Worm (Caenorhabditis elegans) whole organism, mixed stage, embryonic: Measurements from ENCODE around the gene rpl-22.

Source experiments
- M03D4.4 ChIP-seq: sonication (generic microtip); optimal IDR thresholded peaks from 2 replicates; lab custom pipeline; 2017; ENCODE audit warnings: mild to moderate bottlenecking, missing genetic modification characterization, missing compliant biosample characterization
- bed-3 ChIP-seq: fragments of 200-800 bp; sonication (Bioruptor generic); optimal IDR thresholded peaks from 3 replicates; lab custom pipeline; 2018; ENCODE audit warnings: mild to moderate bottlenecking, missing genetic modification characterization, moderate library complexity, missing compliant biosample characterization
- blmp-1 ChIP-seq: fragments of 150-350 bp; optimal IDR thresholded peaks from 2 replicates; lab custom pipeline; 2014; ENCODE audit warnings: missing biosample characterization, missing genetic modification characterization
- ceh-39 ChIP-seq: fragments of 150-350 bp; optimal IDR thresholded peaks from 2 replicates; lab custom pipeline; 2014; ENCODE audit warnings: missing biosample characterization, missing genetic modification characterization
- ceh-43 ChIP-seq: fragments of 200-800 bp; sonication (Bioruptor generic); optimal IDR thresholded peaks from 2 replicates; lab custom pipeline; 2018; ENCODE audit warnings: mild to moderate bottlenecking, missing genetic modification characterization, moderate library complexity, missing compliant biosample characterization
- ceh-83 ChIP-seq: fragments of 200-800 bp; sonication (Bioruptor generic); optimal IDR thresholded peaks from 2 replicates; lab custom pipeline; 2018; ENCODE audit warnings: mild to moderate bottlenecking, missing genetic modification characterization, missing compliant biosample characterization
- ces-1 ChIP-seq: fragments of 150-350 bp; optimal IDR thresholded peaks from 2 replicates; lab custom pipeline; 2014; ENCODE audit warnings: missing biosample characterization, missing genetic modification reagents, missing genetic modification characterization
- cnd-1 ChIP-seq: fragments of 200-800 bp; sonication (Bioruptor generic); optimal IDR thresholded peaks from 2 replicates; lab custom pipeline; 2018; ENCODE audit warnings: mild to moderate bottlenecking, missing genetic modification characterization, missing compliant biosample characterization
- drap-1 ChIP-seq: fragments of 200-800 bp; sonication (Bioruptor generic); optimal IDR thresholded peaks from 3 replicates; lab custom pipeline; 2018; ENCODE audit warnings: mild to moderate bottlenecking, missing genetic modification characterization, missing compliant biosample characterization
- elt-1 ChIP-seq: sonication (generic microtip); optimal IDR thresholded peaks from 2 replicates; lab custom pipeline; 2017; ENCODE audit warnings: missing genetic modification characterization, mild to moderate bottlenecking, missing compliant biosample characterization, antibody characterized with exemption, moderate library complexity, borderline replicate concordance; ENCODE audit not compliant: insufficient read depth
- elt-3 ChIP-seq: fragments of 150-350 bp; optimal IDR thresholded peaks from 2 replicates; lab custom pipeline; 2014; ENCODE audit warnings: missing biosample characterization, missing genetic modification characterization
- flh-1 ChIP-seq: fragments of 200-800 bp; sonication (Bioruptor generic); optimal IDR thresholded peaks from 2 replicates; lab custom pipeline; 2018; ENCODE audit warnings: mild to moderate bottlenecking, missing genetic modification characterization, moderate library complexity, missing compliant biosample characterization
- ham-2 ChIP-seq: fragments of 200-800 bp; sonication (Bioruptor generic); optimal IDR thresholded peaks from 2 replicates; lab custom pipeline; 2018; ENCODE audit warnings: mild to moderate bottlenecking, missing genetic modification characterization, missing compliant biosample characterization
- hlh-1 ChIP-seq: fragments of 150-350 bp; optimal IDR thresholded peaks from 2 replicates; lab custom pipeline; 2014; ENCODE audit warnings: missing biosample characterization, missing genetic modification reagents, missing genetic modification characterization
- lin-13 ChIP-seq: fragments of 150-350 bp; optimal IDR thresholded peaks from 2 replicates; lab custom pipeline; 2014; ENCODE audit warnings: missing biosample characterization, missing genetic modification characterization
- lin-32 ChIP-seq: fragments of 200-800 bp; sonication (Bioruptor generic); optimal IDR thresholded peaks from 2 replicates; lab custom pipeline; 2018; ENCODE audit warnings: mild to moderate bottlenecking, missing genetic modification characterization, missing compliant biosample characterization
- lsy-2 ChIP-seq: fragments of 150-350 bp; optimal IDR thresholded peaks from 2 replicates; lab custom pipeline; 2014; ENCODE audit warnings: missing biosample characterization, missing genetic modification characterization
- mab-5 ChIP-seq: fragments of 150-350 bp; optimal IDR thresholded peaks from 2 replicates; lab custom pipeline; 2014; ENCODE audit warnings: missing biosample characterization, missing genetic modification characterization
- mep-1 ChIP-seq: fragments of 150-350 bp; optimal IDR thresholded peaks from 2 replicates; lab custom pipeline; 2017; ENCODE audit warnings: missing biosample characterization, missing genetic modification reagents, missing genetic modification characterization, inconsistent platforms
- mls-2 ChIP-seq: sonication (generic microtip); optimal IDR thresholded peaks from 2 replicates; lab custom pipeline; 2016; ENCODE audit warnings: mild to moderate bottlenecking, missing genetic modification characterization, moderate library complexity, missing compliant biosample characterization
- nhr-12 ChIP-seq: fragments of 150-350 bp; optimal IDR thresholded peaks from 2 replicates; lab custom pipeline; 2014; ENCODE audit warnings: missing biosample characterization, missing genetic modification characterization
- nhr-2 ChIP-seq: fragments of 150-350 bp; optimal IDR thresholded peaks from 2 replicates; lab custom pipeline; 2014; ENCODE audit warnings: missing biosample characterization, missing genetic modification characterization
- nhr-237 ChIP-seq: fragments of 150-350 bp; optimal IDR thresholded peaks from 2 replicates; lab custom pipeline; 2014; ENCODE audit warnings: missing biosample characterization, missing genetic modification characterization
- nhr-28 ChIP-seq: fragments of 150-350 bp; optimal IDR thresholded peaks from 2 replicates; lab custom pipeline; 2014; ENCODE audit warnings: missing biosample characterization, missing genetic modification characterization
- nhr-76 ChIP-seq: sonication (generic microtip); optimal IDR thresholded peaks from 2 replicates; lab custom pipeline; 2017; ENCODE audit warnings: missing biosample characterization, missing genetic modification characterization
- pha-4 ChIP-seq: fragments of 150-350 bp; optimal IDR thresholded peaks from 2 replicates; lab custom pipeline; 2018; ENCODE audit warnings: missing biosample characterization, missing genetic modification reagents, missing genetic modification characterization
- sem-2 ChIP-seq: fragments of 200-800 bp; sonication (Bioruptor generic); optimal IDR thresholded peaks from 2 replicates; lab custom pipeline; 2018; ENCODE audit warnings: mild to moderate bottlenecking, missing genetic modification characterization, missing compliant biosample characterization
- snpc-4 ChIP-seq: fragments of 150-350 bp; optimal IDR thresholded peaks from 2 replicates; lab custom pipeline; 2014; ENCODE audit warnings: missing biosample characterization, missing genetic modification characterization
- sptf-1 ChIP-seq: sonication (generic microtip); optimal IDR thresholded peaks from 2 replicates; lab custom pipeline; 2017; ENCODE audit warnings: mild to moderate bottlenecking, missing genetic modification characterization, moderate library complexity, missing compliant biosample characterization
- tbx-8 ChIP-seq: fragments of 200-800 bp; sonication (Bioruptor generic); optimal IDR thresholded peaks from 2 replicates; lab custom pipeline; 2018; ENCODE audit warnings: mild to moderate bottlenecking, missing genetic modification characterization, moderate library complexity, missing compliant biosample characterization
- unc-120 ChIP-seq: sonication (generic microtip); optimal IDR thresholded peaks from 2 replicates; lab custom pipeline; 2017; ENCODE audit warnings: missing genetic modification characterization, missing compliant biosample characterization; ENCODE audit not compliant: poor library complexity, severe bottlenecking
- unc-39 ChIP-seq: fragments of 150-350 bp; optimal IDR thresholded peaks from 2 replicates; lab custom pipeline; 2014; ENCODE audit warnings: missing biosample characterization, missing genetic modification characterization
- unc-62 ChIP-seq: fragments of 150-350 bp; optimal IDR thresholded peaks from 2 replicates; lab custom pipeline; 2014; ENCODE audit warnings: missing biosample characterization, missing genetic modification reagents, missing genetic modification characterization
- zip-8 ChIP-seq: fragments of 150-350 bp; optimal IDR thresholded peaks from 2 replicates; lab custom pipeline; 2014; ENCODE audit warnings: missing biosample characterization, missing genetic modification characterization
- ztf-11 ChIP-seq: fragments of 150-350 bp; optimal IDR thresholded peaks from 2 replicates; lab custom pipeline; 2014; ENCODE audit warnings: missing biosample characterization, missing genetic modification characterization

The rpl-22 gene

ce11 chrII:5055129-5055666 lies at the start of gene rpl-22, which contains the start of gene ify-1:
Gene rpl-22 (plus strand): TSS chrII:5055616.
Gene ify-1 (minus strand): TSS chrII:5055179.
- TF ChIP-seq flh-1 (no peak), nhr-2 (tag; lab: Kevin White, UChicago) (no peak), sem-2 (GFP tag; lab: Kevin White, UChicago) (no peak), elt-1 (tag; lab: Kevin White, UChicago) (peak; percentile 51), bed-3 (GFP tag; lab: Kevin White, UChicago) (no peak), M03D4.4 (tag; lab: Kevin White, UChicago) (peak; percentile 50), unc-120 (tag; lab: Kevin White, UChicago) (peak; percentile 75), pha-4 (tag; lab: Kevin White, UChicago) (peak; percentile 97), lin-13 (tag; lab: Kevin White, UChicago) (peak; percentile 98), unc-39 (no peak), snpc-4 (tag; lab: Kevin White, UChicago) (no peak), cnd-1 (tag; lab: Kevin White, UChicago) (peak; percentile 61), mls-2 (tag; lab: Kevin White, UChicago) (peak; percentile 76), drap-1 (GFP tag; lab: Kevin White, UChicago) (peak; percentile 71), mab-5 (tag; lab: Kevin White, UChicago) (peak; percentile 32), hlh-1 (tag; lab: Kevin White, UChicago) (peak; percentile 83), elt-3 (tag; lab: Kevin White, UChicago) (peak; percentile 72), nhr-12 (peak; percentile 39), ham-2 (GFP tag; lab: Kevin White, UChicago) (peak; percentile 69), unc-62 (GFP tag; lab: Kevin White, UChicago) (peak; percentile 61), lsy-2 (tag; lab: Kevin White, UChicago) (peak; percentile 99), ces-1 (GFP tag; lab: Kevin White, UChicago) (peak; percentile 82), lin-32 (GFP tag; lab: Kevin White, UChicago) (no peak), nhr-237 (tag; lab: Kevin White, UChicago) (peak; percentile 95), blmp-1 (tag; lab: Kevin White, UChicago) (no peak), ztf-11 (tag; lab: Kevin White, UChicago) (peak; percentile 50), mep-1 (peak; percentile 96), ceh-43 (GFP tag; lab: Kevin White, UChicago) (peak; percentile 18), nhr-28 (tag; lab: Kevin White, UChicago) (no peak), ceh-39 (peak; percentile 83), tbx-8 (no peak), zip-8 (no peak), sptf-1 (tag; lab: Kevin White, UChicago) (peak; percentile 62), ceh-83 (GFP tag; lab: Kevin White, UChicago) (peak; percentile 30), nhr-76 (tag; lab: Kevin White, UChicago) (no peak)

- TF ChIP-seq unc-120 (tag; lab: Kevin White, UChicago) (no peak), elt-1 (tag; lab: Kevin White, UChicago) (no peak), pha-4 (tag; lab: Kevin White, UChicago) (no peak), mep-1 (no peak), elt-3 (tag; lab: Kevin White, UChicago) (no peak), ceh-39 (no peak), blmp-1 (tag; lab: Kevin White, UChicago) (no peak), nhr-237 (tag; lab: Kevin White, UChicago) (no peak), zip-8 (no peak), sptf-1 (tag; lab: Kevin White, UChicago) (no peak), lsy-2 (tag; lab: Kevin White, UChicago) (no peak), nhr-12 (no peak), sem-2 (GFP tag; lab: Kevin White, UChicago) (no peak), ceh-83 (GFP tag; lab: Kevin White, UChicago) (no peak)
- TF ChIP-seq, all 35 proteins: peak for 0
These were observed 47.4 kb upstream of the rpl-22 start, which contains the start of gene F59A6.3 for ce11 chrII:5008033-5008432. Gene F59A6.3 (plus strand): TSS chrII:5008333.

- TF ChIP-seq lin-13 (tag; lab: Kevin White, UChicago) (no peak), snpc-4 (tag; lab: Kevin White, UChicago) (no peak), cnd-1 (tag; lab: Kevin White, UChicago) (no peak), ceh-83 (GFP tag; lab: Kevin White, UChicago) (no peak), ces-1 (GFP tag; lab: Kevin White, UChicago) (no peak), bed-3 (GFP tag; lab: Kevin White, UChicago) (no peak), lsy-2 (tag; lab: Kevin White, UChicago) (no peak), hlh-1 (tag; lab: Kevin White, UChicago) (no peak), ham-2 (GFP tag; lab: Kevin White, UChicago) (no peak), pha-4 (tag; lab: Kevin White, UChicago) (no peak), elt-1 (tag; lab: Kevin White, UChicago) (no peak), nhr-28 (tag; lab: Kevin White, UChicago) (no peak), nhr-12 (no peak), nhr-76 (tag; lab: Kevin White, UChicago) (no peak), blmp-1 (tag; lab: Kevin White, UChicago) (no peak), sptf-1 (tag; lab: Kevin White, UChicago) (no peak), nhr-2 (tag; lab: Kevin White, UChicago) (no peak), ztf-11 (tag; lab: Kevin White, UChicago) (no peak), unc-120 (tag; lab: Kevin White, UChicago) (no peak)
These were observed 43.4 kb upstream of the rpl-22 start, which contains the start of gene F59A6.12 for ce11 chrII:5011978-5012377. Gene F59A6.12 (minus strand): TSS chrII:5012078.
